Fruit fly (Drosophila melanogaster): ENCODE measurements around the gene Dph5.

Gene Dph5

dm6 chr3R:22535945-22536344, 47.1 kb downstream of the Dph5 start:
- TF ChIP-seq brk (GFP tag; optimal IDR thresholded peaks at IDR 0.05) (no peak), foxo (GFP tag; optimal IDR thresholded peaks at IDR 0.05) (no peak), pan (optimal IDR thresholded peaks at IDR 0.05) (no peak), tai (GFP tag; optimal IDR thresholded peaks at IDR 0.05) (no peak), GATAd (GFP tag; optimal IDR thresholded peaks at IDR 0.05) (no peak), Hnf4 (GFP tag; optimal IDR thresholded peaks at IDR 0.05) (no peak), fru (GFP tag; optimal IDR thresholded peaks at IDR 0.05) (no peak), br (GFP tag; optimal IDR thresholded peaks at IDR 0.05) (no peak), jim (GFP tag; optimal IDR thresholded peaks at IDR 0.05) (no peak), Vsx2 (GFP tag; optimal IDR thresholded peaks at IDR 0.05; ENCODE audit: partially characterized antibody) (no peak), Jra (GFP tag; optimal IDR thresholded peaks at IDR 0.05) (no peak), HLH106 (tag; optimal IDR thresholded peaks at IDR 0.05) (no peak), Dif (GFP tag; optimal IDR thresholded peaks at IDR 0.05; ENCODE audit: partially characterized antibody) (no peak), Hr78 (GFP tag; optimal IDR thresholded peaks at IDR 0.05) (no peak), lola (GFP tag; optimal IDR thresholded peaks at IDR 0.05) (no peak)

dm6 chr3R:22533973-22534931, 48.8 kb downstream of the Dph5 start:
- no peak for TF ChIP-seq dl (GFP tag; optimal IDR thresholded peaks at IDR 0.05; ENCODE audit: insufficient read depth in 1 of 2, partially characterized antibody in 2 of 2)
- TF ChIP-seq Hnf4 (GFP tag; optimal IDR thresholded peaks at IDR 0.05): no peak
- TF ChIP-seq Sp1 (GFP tag; optimal IDR thresholded peaks at IDR 0.05): no peak
- TF ChIP-seq Hr78 (GFP tag; optimal IDR thresholded peaks at IDR 0.05): no peak
- TF ChIP-seq GATAd (GFP tag; optimal IDR thresholded peaks at IDR 0.05): no peak
- TF ChIP-seq usp (GFP tag; optimal IDR thresholded peaks at IDR 0.05): no peak
- no peak for TF ChIP-seq dmrt93B (GFP tag; optimal IDR thresholded peaks at IDR 0.05)
- no peak for TF ChIP-seq sage (GFP tag; optimal IDR thresholded peaks at IDR 0.05)
- no peak for TF ChIP-seq foxo (GFP tag; optimal IDR thresholded peaks at IDR 0.05)
- no peak for TF ChIP-seq Vsx2 (GFP tag; optimal IDR thresholded peaks at IDR 0.05; ENCODE audit: partially characterized antibody)
- peak; percentile 58 for TF ChIP-seq fru (GFP tag; optimal IDR thresholded peaks at IDR 0.05)
- peak; percentile 4 for TF ChIP-seq psq (GFP tag; optimal IDR thresholded peaks at IDR 0.05)
- no peak for TF ChIP-seq Mio (GFP tag; optimal IDR thresholded peaks at IDR 0.05)
